Worm (Caenorhabditis elegans): Measurements from ENCODE around the gene Y38E10A.9.

The Y38E10A.9 gene

ce11 chrII:12651208-12651607, 42.5 kb downstream of the Y38E10A.9 start:
- TF ChIP-seq tab-1 (GFP tag; IDR thresholded peaks at IDR 0.05) (peak; percentile 57; the same call in 1 of the 2 replicates), klf-2 (GFP tag; conservative IDR thresholded peaks at IDR 0.05) (0 out of 2 replicates have a peak, but pooled peaks have one; percentile 35)

DNA sequence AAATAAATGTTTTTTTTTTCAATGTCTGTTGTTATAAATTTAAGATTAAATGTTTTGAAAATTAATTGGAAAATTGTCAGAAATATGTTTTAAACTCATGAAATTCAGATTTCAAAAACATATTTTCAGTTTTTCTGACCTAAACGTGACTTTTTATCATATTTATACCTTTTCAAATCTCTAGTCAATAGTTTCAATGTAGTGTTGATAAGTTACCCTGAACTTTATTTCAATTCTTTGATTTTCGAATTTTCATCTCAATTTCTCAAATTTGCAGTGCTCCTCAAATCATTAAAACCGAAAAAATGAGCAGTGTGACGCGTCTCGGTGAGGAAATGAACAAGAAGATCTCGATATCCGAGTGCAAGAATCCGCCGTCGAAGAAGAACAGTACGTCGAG, 45.7 kb downstream of the Y38E10A.9 start, which contains the start of gene rgs-4:
Gene rgs-4 (plus strand): TSS at position 301 of the 400 bp plus-strand sequence.
- TF ChIP-seq ztf-29 (GFP tag; IDR thresholded peaks at IDR 0.05) (no peak), T22C8.4 (GFP tag; IDR thresholded peaks at IDR 0.05) (no peak), ref-1 (GFP tag; conservative IDR thresholded peaks at IDR 0.05) (no peak), flt-1 (GFP tag; IDR thresholded peaks at IDR 0.05) (no peak), ztf-23 (GFP tag; IDR thresholded peaks at IDR 0.05) (no peak), cog-1 (tag; optimal IDR thresholded peaks at IDR 0.05) (no peak), tab-1 (GFP tag; IDR thresholded peaks at IDR 0.05) (no peak), med-1 (GFP tag; optimal IDR thresholded peaks at IDR 0.05; ENCODE audit: insufficient read depth) (no peak), klf-2 (GFP tag; conservative IDR thresholded peaks at IDR 0.05) (no peak)

DNA sequence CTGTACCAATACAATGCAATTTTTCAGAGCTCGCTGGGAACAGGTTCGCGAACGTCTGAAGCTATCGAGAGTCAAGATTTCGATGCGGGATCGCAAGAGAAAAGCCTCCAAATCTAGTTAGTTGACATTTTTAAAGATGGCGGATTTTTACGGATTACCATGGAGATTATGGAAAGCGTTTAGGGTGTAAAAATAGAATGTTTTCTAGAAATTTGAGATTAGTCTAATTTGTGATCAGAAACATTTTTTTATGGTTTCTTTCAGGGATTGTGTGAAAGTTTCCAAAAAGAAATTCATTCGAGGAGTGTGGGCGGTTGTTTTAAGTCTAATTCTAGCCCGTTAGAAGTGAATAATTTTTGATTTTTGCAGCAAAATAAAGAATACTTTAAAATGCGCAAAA, 47.1 kb downstream of the Y38E10A.9 start:
- no peak for TF ChIP-seq ref-1 (GFP tag; conservative IDR thresholded peaks at IDR 0.05)
- TF ChIP-seq ztf-23 (GFP tag; IDR thresholded peaks at IDR 0.05): no peak
- TF ChIP-seq ztf-29 (GFP tag; IDR thresholded peaks at IDR 0.05): no peak
- no peak for TF ChIP-seq flt-1 (GFP tag; IDR thresholded peaks at IDR 0.05)
- TF ChIP-seq cog-1 (tag; optimal IDR thresholded peaks at IDR 0.05): no peak
- TF ChIP-seq med-1 (GFP tag; optimal IDR thresholded peaks at IDR 0.05; ENCODE audit: insufficient read depth): no peak
- no peak for TF ChIP-seq klf-2 (GFP tag; conservative IDR thresholded peaks at IDR 0.05)
- TF ChIP-seq tab-1 (GFP tag; IDR thresholded peaks at IDR 0.05): no peak
- TF ChIP-seq T22C8.4 (GFP tag; IDR thresholded peaks at IDR 0.05): no peak

ce11 chrII:12657620-12658019, 48.9 kb downstream of the Y38E10A.9 start:
- TF ChIP-seq ref-1 (GFP tag; conservative IDR thresholded peaks at IDR 0.05) (no peak), ztf-29 (GFP tag; IDR thresholded peaks at IDR 0.05) (no peak), flt-1 (GFP tag; IDR thresholded peaks at IDR 0.05) (no peak), med-1 (GFP tag; optimal IDR thresholded peaks at IDR 0.05; ENCODE audit: insufficient read depth) (no peak), T22C8.4 (GFP tag; IDR thresholded peaks at IDR 0.05) (no peak), ztf-23 (GFP tag; IDR thresholded peaks at IDR 0.05) (no peak), tab-1 (GFP tag; IDR thresholded peaks at IDR 0.05) (no peak), klf-2 (GFP tag; conservative IDR thresholded peaks at IDR 0.05) (no peak), cog-1 (tag; optimal IDR thresholded peaks at IDR 0.05) (no peak)

DNA sequence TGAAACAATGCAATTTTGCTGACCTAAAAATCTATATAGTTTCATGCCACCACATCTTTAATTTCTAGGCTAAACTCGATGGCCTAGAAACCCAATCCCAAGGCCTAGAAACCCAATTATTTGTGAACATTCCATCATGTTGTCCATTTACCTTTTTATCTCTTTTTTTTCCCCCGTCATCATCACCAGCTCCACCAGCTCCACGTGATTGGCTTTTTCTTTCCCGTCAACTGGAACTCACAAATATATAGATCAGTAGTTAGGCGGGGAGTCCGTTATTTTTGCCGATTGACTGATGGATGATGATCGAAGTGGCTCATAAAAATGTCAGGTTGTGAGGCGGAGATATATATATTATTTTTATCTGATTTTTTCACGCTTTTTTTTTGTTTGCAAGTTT, 49.7 kb downstream of the Y38E10A.9 start:
- no peak for TF ChIP-seq med-1 (GFP tag; optimal IDR thresholded peaks at IDR 0.05; ENCODE audit: insufficient read depth)

Measured in whole organism, midembryonic.